Fruit fly (Drosophila melanogaster): Measurements from ENCODE around the gene CG31909.
A peak's percentile ranks its signal among the peaks of the same experiment; 100 is the strongest.

Gene CG31909

dm6 chr2L:7270270-7270669 is 13.0 kb downstream of the CG31909 start (continued):
- TF ChIP-seq Xbp1 (GFP tag; optimal IDR thresholded peaks at IDR 0.05) (peak; percentile 57), CG10431 (GFP tag; optimal IDR thresholded peaks at IDR 0.05) (no peak), D (optimal IDR thresholded peaks at IDR 0.05) (no peak), D (GFP tag; optimal IDR thresholded peaks at IDR 0.05) (peak; percentile 52), aop (GFP tag; IDR thresholded peaks at IDR 0.05) (no peak), p53 (GFP tag; optimal IDR thresholded peaks at IDR 0.05) (no peak), Oli (tag; optimal IDR thresholded peaks at IDR 0.05) (peak; percentile 50), tx (GFP tag; optimal IDR thresholded peaks at IDR 0.05) (no peak), CG2116 (GFP tag; optimal IDR thresholded peaks at IDR 0.05) (no peak), fru (optimal IDR thresholded peaks at IDR 0.05) (no peak), CG16779 (GFP tag; IDR thresholded peaks at IDR 0.05) (no peak), pros (GFP tag; optimal IDR thresholded peaks at IDR 0.05) (no peak), Camta (GFP tag; optimal IDR thresholded peaks at IDR 0.05) (peak; percentile 10), pita (GFP tag; optimal IDR thresholded peaks at IDR 0.05) (no peak), row (GFP tag; IDR thresholded peaks at IDR 0.05) (peak; percentile 49; the same call in 2 of the 3 replicates), ind (GFP tag; optimal IDR thresholded peaks at IDR 0.05) (no peak), Tbp (GFP tag; optimal IDR thresholded peaks at IDR 0.05) (no peak), CG14965 (GFP tag; optimal IDR thresholded peaks at IDR 0.05; ENCODE audit: borderline replicate concordance) (no peak), CG6175 (GFP tag; IDR thresholded peaks at IDR 0.05) (no peak), CG17359 (tag; optimal IDR thresholded peaks at IDR 0.05) (peak; percentile 55), bsh (GFP tag; optimal IDR thresholded peaks at IDR 0.05) (peak in 1 of 2 experiments; percentile 89), Stat92E (GFP tag; optimal IDR thresholded peaks at IDR 0.05) (peak in 1 of 3 experiments; percentile 58), Ets65A (GFP tag) (no peak), tgo (GFP tag; IDR thresholded peaks at IDR 0.05) (no peak), esg (GFP tag; conservative IDR thresholded peaks at IDR 0.05) (no peak), az2 (GFP tag; optimal IDR thresholded peaks at IDR 0.05) (peak; percentile 54), YL-1 (GFP tag; optimal IDR thresholded peaks at IDR 0.05) (no peak), CG17328 (GFP tag; IDR thresholded peaks at IDR 0.05) (peak; percentile 76), sqz (GFP tag; optimal IDR thresholded peaks at IDR 0.05) (peak; percentile 11), CG15011 (GFP tag; optimal IDR thresholded peaks at IDR 0.05) (no peak), Xrp1 (GFP tag; IDR thresholded peaks at IDR 0.05) (peak; percentile 83), CG10321 (GFP tag; IDR thresholded peaks at IDR 0.05) (no peak), CG4328 (GFP tag; optimal IDR thresholded peaks at IDR 0.05) (no peak), CG13287 (GFP tag; IDR thresholded peaks at IDR 0.05; ENCODE audit: partially characterized antibody) (no peak), z (GFP tag; IDR thresholded peaks at IDR 0.05) (no peak), ttk (GFP tag; IDR thresholded peaks at IDR 0.05) (no peak), CG12104 (GFP tag; optimal IDR thresholded peaks at IDR 0.05) (peak; percentile 3), Eip74EF (GFP tag; optimal IDR thresholded peaks at IDR 0.05) (peak in 1 of 2 experiments; percentile 24), pb (GFP tag; optimal IDR thresholded peaks at IDR 0.05) (no peak), tap (tag; optimal IDR thresholded peaks at IDR 0.05) (peak; percentile 25), CG31388 (GFP tag; optimal IDR thresholded peaks at IDR 0.05) (no peak), zen2 (GFP tag; IDR thresholded peaks at IDR 0.05; ENCODE audit: partially characterized antibody) (no peak), CG3163 (GFP tag; optimal IDR thresholded peaks at IDR 0.05) (no peak), ap (GFP tag; IDR thresholded peaks at IDR 0.05) (no peak), cas (GFP tag; IDR thresholded peaks at IDR 0.05) (no peak), CG14014 (GFP tag; IDR thresholded peaks at IDR 0.05) (no peak), en (GFP tag; optimal IDR thresholded peaks at IDR 0.05) (no peak), abd-A (tag; optimal IDR thresholded peaks at IDR 0.05) (no peak), CG13424 (tag; optimal IDR thresholded peaks at IDR 0.05) (peak; percentile 50), fd3F (GFP tag; optimal IDR thresholded peaks at IDR 0.05) (no peak), CG4854 (GFP tag; optimal IDR thresholded peaks at IDR 0.05) (no peak), CG5953 (GFP tag; IDR thresholded peaks at IDR 0.05) (no peak)
